Worm (Caenorhabditis elegans) whole organism, midembryonic: ENCODE results near the gene mvb-12.

Experiments
- T22C8.4 ChIP-seq: fragments of 200-800 bp; sonication (Bioruptor generic); IDR thresholded peaks from 2 replicates; pipeline ENCODE4 v1.3.6; 2022; ENCODE audit warnings: missing genetic modification characterization, missing compliant biosample characterization
- cog-1 ChIP-seq: sonication (generic microtip); optimal IDR thresholded peaks from 2 replicates; lab custom pipeline; 2016; ENCODE audit warnings: missing genetic modification characterization, missing compliant biosample characterization
- flt-1 ChIP-seq: fragments of 200-800 bp; sonication (Bioruptor generic); IDR thresholded peaks from 2 replicates; pipeline ENCODE4 v1.3.6; 2022; ENCODE audit warnings: missing genetic modification characterization, missing compliant biosample characterization
- klf-2 ChIP-seq: fragments of 200-800 bp; sonication (Bioruptor generic); conservative IDR thresholded peaks from 2 replicates; pipeline ENCODE4 v1.3.6; 2022; ENCODE audit warnings: missing genetic modification reagents, missing genetic modification characterization, missing compliant biosample characterization
- med-1 ChIP-seq: sonication (generic microtip); optimal IDR thresholded peaks from 2 replicates; lab custom pipeline; 2017; ENCODE audit warnings: missing genetic modification characterization, mild to moderate bottlenecking, missing compliant biosample characterization, antibody characterized with exemption, missing genetic modification reagents; ENCODE audit not compliant: insufficient read depth
- ref-1 ChIP-seq: fragments of 200-800 bp; sonication (Bioruptor generic); conservative IDR thresholded peaks from 2 replicates; pipeline ENCODE4 v1.3.6; 2022; ENCODE audit warnings: missing genetic modification reagents, missing genetic modification characterization, missing compliant biosample characterization
- tab-1 ChIP-seq: fragments of 200-800 bp; sonication (Bioruptor generic); IDR thresholded peaks from 2 replicates; pipeline ENCODE4 v1.3.6; 2022; ENCODE audit warnings: missing genetic modification characterization, missing compliant biosample characterization
- ztf-23 ChIP-seq: fragments of 200-800 bp; sonication (Bioruptor generic); IDR thresholded peaks from 2 replicates; pipeline ENCODE4 v1.3.6; 2022; ENCODE audit warnings: missing genetic modification reagents, missing genetic modification characterization, missing compliant biosample characterization
- ztf-29 ChIP-seq: fragments of 200-800 bp; sonication (Bioruptor generic); IDR thresholded peaks from 2 replicates; pipeline ENCODE4 v1.3.6; 2022; ENCODE audit warnings: missing genetic modification reagents, missing genetic modification characterization, missing compliant biosample characterization

The mvb-12 gene

DNA sequence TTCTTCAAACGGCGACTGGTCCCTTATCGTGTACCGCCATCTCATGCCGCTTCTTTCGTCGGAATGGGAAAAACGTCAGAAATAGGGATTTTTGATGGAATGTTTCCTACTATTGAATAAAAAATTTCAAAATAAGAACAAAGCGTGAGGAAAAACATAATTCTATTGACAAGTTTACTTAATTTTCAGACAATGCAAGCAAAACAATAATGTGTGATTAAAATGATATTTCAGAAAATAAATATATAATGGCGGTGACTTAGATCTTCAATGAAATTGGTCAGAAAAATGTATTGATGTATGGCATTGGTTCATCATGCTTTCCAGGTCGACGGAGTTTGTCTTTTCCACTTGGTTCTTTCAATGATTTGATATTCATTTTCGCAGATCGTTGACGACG is 35.6 kb upstream of the mvb-12 start, which contains the start of gene ntp-1:
TSS of gene ntp-1 (minus strand) at position 101 of the 400 bp plus-strand sequence.
- TF ChIP-seq ztf-23 (no peak), tab-1 (GFP tag; lab: Robert Waterston, UW) (no peak), med-1 (GFP tag; lab: Kevin White, UChicago) (no peak), T22C8.4 (GFP tag; lab: Robert Waterston, UW) (no peak), cog-1 (tag; lab: Kevin White, UChicago) (no peak), flt-1 (GFP tag; lab: Robert Waterston, UW) (no peak), klf-2 (GFP tag; lab: Robert Waterston, UW) (no peak), ztf-29 (GFP tag; lab: Robert Waterston, UW) (no peak), ref-1 (GFP tag; lab: Robert Waterston, UW) (no peak)

DNA sequence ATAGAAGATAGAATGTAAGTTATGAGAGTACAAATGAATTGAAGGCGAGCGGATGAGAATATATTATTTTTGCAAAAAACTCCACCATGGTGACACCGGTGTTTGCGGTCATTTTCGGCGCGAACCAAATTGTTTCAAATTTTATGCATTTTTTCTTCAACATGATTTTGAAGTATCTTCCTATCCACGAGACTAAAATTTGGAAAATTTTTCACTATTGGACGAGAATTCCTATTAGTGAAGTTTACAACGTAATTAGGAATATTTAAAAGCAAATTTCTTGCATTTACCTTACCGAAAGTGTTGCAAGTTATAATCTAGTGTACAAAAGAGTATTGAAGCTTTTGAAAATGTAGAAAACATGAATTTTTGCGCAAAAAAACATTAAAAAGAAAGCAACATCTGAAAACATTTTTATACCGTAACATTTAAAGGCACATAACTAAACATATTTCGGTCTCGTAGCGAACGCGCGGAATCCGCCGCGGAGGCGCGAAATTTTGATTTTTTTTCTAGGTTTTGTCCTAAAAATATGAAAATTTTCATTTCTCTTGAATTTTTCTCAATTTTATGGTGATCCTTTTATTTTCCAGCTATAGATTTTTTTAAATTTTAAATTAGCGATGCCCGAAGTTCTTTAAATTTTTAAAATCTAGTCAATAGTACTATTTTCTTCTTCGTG is 33.8 kb upstream of the mvb-12 start, which contains the start of gene sgo-1:
TSS of gene sgo-1 (minus strand) at position 51 of the 682 bp plus-strand sequence.
- no peak for TF ChIP-seq flt-1 (GFP tag; lab: Robert Waterston, UW)
- TF ChIP-seq klf-2 (GFP tag; lab: Robert Waterston, UW) = no peak
- TF ChIP-seq med-1 (GFP tag; lab: Kevin White, UChicago) = no peak
- TF ChIP-seq cog-1 (tag; lab: Kevin White, UChicago) = no peak
- no peak for TF ChIP-seq tab-1 (GFP tag; lab: Robert Waterston, UW)
- no peak for TF ChIP-seq T22C8.4 (GFP tag; lab: Robert Waterston, UW)

DNA sequence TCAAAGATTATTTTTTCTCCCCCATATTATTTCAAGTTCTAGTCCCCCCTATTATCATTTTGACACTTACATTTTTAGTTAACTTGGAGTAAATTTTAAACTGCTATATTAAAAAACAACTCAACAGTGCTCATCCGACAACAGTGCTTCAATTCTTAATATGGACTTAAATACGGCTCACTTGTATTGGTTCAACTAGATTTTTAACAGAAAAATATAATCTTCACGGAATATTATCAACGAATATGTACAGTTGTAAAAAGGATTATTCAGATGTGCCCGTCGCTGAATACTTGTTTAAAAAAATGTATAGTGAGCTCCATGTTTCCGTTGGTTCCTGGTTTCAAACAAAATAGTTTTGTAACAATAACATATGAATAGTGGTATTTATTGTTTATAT is 30.0 kb upstream of the mvb-12 start:
- TF ChIP-seq ztf-23 (no peak), cog-1 (tag; lab: Kevin White, UChicago) (no peak), tab-1 (GFP tag; lab: Robert Waterston, UW) (no peak), klf-2 (GFP tag; lab: Robert Waterston, UW) (no peak), T22C8.4 (GFP tag; lab: Robert Waterston, UW) (no peak), ref-1 (GFP tag; lab: Robert Waterston, UW) (no peak), ztf-29 (GFP tag; lab: Robert Waterston, UW) (no peak), med-1 (GFP tag; lab: Kevin White, UChicago) (no peak), flt-1 (GFP tag; lab: Robert Waterston, UW) (no peak)

DNA sequence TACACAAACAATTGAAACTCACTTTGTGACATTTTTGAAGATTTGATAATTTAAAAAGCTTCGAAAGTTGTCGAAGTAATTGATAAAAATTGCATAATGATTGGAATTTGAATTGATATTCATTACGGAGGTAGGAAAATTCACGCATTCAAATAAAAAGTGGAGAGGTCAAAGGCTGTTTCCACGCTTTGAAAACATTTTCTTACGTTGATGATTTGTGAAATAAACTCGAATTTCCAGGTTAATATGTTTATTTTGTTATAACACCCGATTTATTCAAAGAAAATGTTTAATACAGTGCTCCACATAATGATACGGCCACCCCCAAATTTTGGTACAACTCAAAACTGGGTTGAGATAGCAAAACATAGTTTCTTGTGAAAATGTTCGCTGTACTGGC is 27.1 kb upstream of the mvb-12 start, which contains the start of gene C33H5.16:
TSS of gene C33H5.16 (minus strand) at position 101 of the 400 bp plus-strand sequence.
- TF ChIP-seq klf-2 (GFP tag; lab: Robert Waterston, UW) = no peak
- no peak for TF ChIP-seq cog-1 (tag; lab: Kevin White, UChicago)
- TF ChIP-seq med-1 (GFP tag; lab: Kevin White, UChicago) = no peak
- no peak for TF ChIP-seq ref-1 (GFP tag; lab: Robert Waterston, UW)
- no peak for TF ChIP-seq ztf-29 (GFP tag; lab: Robert Waterston, UW)
- no peak for TF ChIP-seq tab-1 (GFP tag; lab: Robert Waterston, UW)

DNA sequence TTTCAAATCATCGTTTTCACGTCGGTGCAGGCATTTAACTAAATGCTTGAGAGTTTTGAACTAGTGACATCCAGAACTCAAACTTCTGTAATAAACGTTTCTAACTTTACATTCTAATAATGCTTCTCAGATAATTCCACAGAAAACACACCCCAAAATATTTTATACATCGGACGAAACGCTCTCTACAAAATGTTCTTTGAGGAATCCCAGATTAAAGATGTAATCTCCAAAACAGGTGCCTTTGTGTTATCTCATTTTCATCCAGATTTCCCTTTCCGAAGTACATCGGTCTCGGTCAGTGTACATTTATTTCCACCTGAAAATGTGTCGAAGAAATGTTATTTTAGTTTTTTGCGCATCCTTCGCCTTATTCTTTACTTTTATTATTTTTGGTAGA is 25.6 kb upstream of the mvb-12 start, which contains the start of gene C33H5.2:
TSS of gene C33H5.2 (plus strand) at position 301 of the 400 bp plus-strand sequence.
- no peak for TF ChIP-seq ztf-23
- no peak for TF ChIP-seq T22C8.4 (GFP tag; lab: Robert Waterston, UW)
- TF ChIP-seq ref-1 (GFP tag; lab: Robert Waterston, UW) = no peak
- TF ChIP-seq klf-2 (GFP tag; lab: Robert Waterston, UW) = no peak
- TF ChIP-seq med-1 (GFP tag; lab: Kevin White, UChicago) = no peak
- no peak for TF ChIP-seq cog-1 (tag; lab: Kevin White, UChicago)
- no peak for TF ChIP-seq ztf-29 (GFP tag; lab: Robert Waterston, UW)
- TF ChIP-seq flt-1 (GFP tag; lab: Robert Waterston, UW) = no peak
- TF ChIP-seq tab-1 (GFP tag; lab: Robert Waterston, UW) = no peak

DNA sequence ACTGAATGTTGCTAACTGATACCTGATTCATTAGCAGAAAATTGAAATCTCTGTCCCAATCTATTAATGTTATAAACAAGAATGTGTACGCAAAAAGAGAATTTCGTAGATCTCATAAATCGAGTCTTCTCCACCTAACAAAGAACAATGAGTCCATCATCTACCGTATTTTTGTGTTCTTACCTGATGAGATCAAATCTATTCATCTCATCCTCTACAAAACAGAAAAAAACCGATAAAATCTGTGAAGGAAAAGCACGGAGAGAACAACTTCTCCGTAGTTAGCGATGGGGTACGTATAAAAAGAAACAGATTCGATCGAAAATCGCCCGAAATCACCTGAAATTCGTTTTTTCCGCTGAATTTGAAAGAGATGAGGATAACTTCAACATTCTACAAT is 21.7 kb upstream of the mvb-12 start, which contains the start of gene C33H5.1:
TSS of gene C33H5.1 (plus strand) at position 330 of the 400 bp plus-strand sequence.
- TF ChIP-seq cog-1 (tag; lab: Kevin White, UChicago) = no peak
- TF ChIP-seq ztf-29 (GFP tag; lab: Robert Waterston, UW) = no peak

DNA sequence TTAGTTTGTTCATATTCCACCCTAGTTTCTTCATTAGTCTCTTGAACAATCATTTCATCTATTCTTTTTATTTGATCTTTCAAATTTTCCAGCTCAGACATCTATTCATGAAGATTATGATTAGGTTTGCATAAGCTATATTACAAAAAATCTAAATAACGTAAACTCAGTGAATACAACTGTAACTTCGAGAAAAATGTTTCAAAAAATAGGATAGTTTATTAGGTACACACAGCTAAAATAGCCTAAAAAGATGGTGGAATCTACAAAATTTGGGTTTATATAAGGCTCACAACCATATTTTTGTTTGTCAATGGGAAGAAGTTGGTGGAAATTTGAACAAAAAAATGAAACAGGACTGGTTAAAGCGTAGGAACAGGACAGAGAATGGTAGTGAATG is 17.6 kb upstream of the mvb-12 start, which contains the start of gene zgpa-1:
TSS of gene zgpa-1 (minus strand) at position 101 of the 400 bp plus-strand sequence.
- no peak for TF ChIP-seq T22C8.4 (GFP tag; lab: Robert Waterston, UW)
- TF ChIP-seq cog-1 (tag; lab: Kevin White, UChicago) = no peak
- TF ChIP-seq ref-1 (GFP tag; lab: Robert Waterston, UW) = no peak
- TF ChIP-seq med-1 (GFP tag; lab: Kevin White, UChicago) = no peak
- no peak for TF ChIP-seq ztf-29 (GFP tag; lab: Robert Waterston, UW)
- no peak for TF ChIP-seq flt-1 (GFP tag; lab: Robert Waterston, UW)
- no peak for TF ChIP-seq tab-1 (GFP tag; lab: Robert Waterston, UW)
- no peak for TF ChIP-seq ztf-23
- TF ChIP-seq klf-2 (GFP tag; lab: Robert Waterston, UW) = no peak

DNA sequence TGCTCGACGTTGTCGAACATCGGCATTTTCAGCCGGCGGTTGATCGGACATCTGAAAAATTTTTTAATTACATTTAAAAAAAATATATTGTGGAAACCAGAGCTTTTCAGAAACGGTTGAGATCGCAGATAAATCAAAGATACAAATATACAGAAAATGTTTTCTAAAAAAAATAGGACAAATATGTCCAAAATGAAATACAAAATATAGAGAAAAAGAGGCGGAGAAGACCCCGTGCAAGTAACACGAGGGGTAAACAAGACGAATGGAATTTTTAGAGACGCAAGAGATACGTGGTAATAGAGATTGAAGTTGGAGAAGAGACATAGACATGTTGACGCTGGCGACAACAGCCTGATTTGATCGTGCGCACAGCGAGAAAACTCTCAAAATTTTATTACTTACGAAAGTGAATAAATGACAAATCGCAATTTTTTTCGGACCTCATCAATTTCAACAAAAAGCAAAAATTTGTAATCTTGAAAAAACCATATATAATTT is 14.6 kb upstream of the mvb-12 start, which contains the start of gene cdgs-1:
TSS of gene cdgs-1 (minus strand) at position 51 of the 501 bp plus-strand sequence.
- TF ChIP-seq T22C8.4 (GFP tag; lab: Robert Waterston, UW) (no peak), tab-1 (GFP tag; lab: Robert Waterston, UW) (no peak), flt-1 (GFP tag; lab: Robert Waterston, UW) (no peak)
